Worm (Caenorhabditis elegans): ENCODE results near the gene wrt-5.

Gene wrt-5

ce11 chrIV:4072027-4072426, 20.6 kb upstream of the wrt-5 start, which contains the start of gene pqn-75:
pqn-75 (plus strand) TSS chrIV:4072327.
- TF ChIP-seq ref-2 (tag; optimal IDR thresholded peaks at IDR 0.05) (no peak), C08G9.2 (tag; optimal IDR thresholded peaks at IDR 0.05) (no peak), fkh-10 (GFP tag; optimal IDR thresholded peaks at IDR 0.05) (no peak), ceh-45 (GFP tag; IDR thresholded peaks at IDR 0.05) (no peak), nfya-1 (tag; optimal IDR thresholded peaks at IDR 0.05) (no peak), rnt-1 (tag; optimal IDR thresholded peaks at IDR 0.05) (no peak), che-1 (tag; optimal IDR thresholded peaks at IDR 0.05) (no peak), tbx-2 (tag; optimal IDR thresholded peaks at IDR 0.05) (no peak), fax-1 (tag; optimal IDR thresholded peaks at IDR 0.05) (no peak), ceh-9 (tag; optimal IDR thresholded peaks at IDR 0.05) (no peak), ceh-6 (GFP tag; optimal IDR thresholded peaks at IDR 0.05) (no peak), eyg-1 (tag; optimal IDR thresholded peaks at IDR 0.05) (no peak), dmd-4 (tag; optimal IDR thresholded peaks at IDR 0.05; ENCODE audit: borderline replicate concordance) (no peak), ceh-19 (GFP tag; optimal IDR thresholded peaks at IDR 0.05) (no peak)

- TF ChIP-seq ahr-1 (tag; optimal IDR thresholded peaks at IDR 0.05), result no peak
- TF ChIP-seq tbx-2 (tag; optimal IDR thresholded peaks at IDR 0.05), result peak; percentile 58
- peak; percentile 55 for TF ChIP-seq ceh-31 (tag; optimal IDR thresholded peaks at IDR 0.05)
- peak; percentile 7 for TF ChIP-seq C08G9.2 (tag; optimal IDR thresholded peaks at IDR 0.05)
- TF ChIP-seq ceh-2 (tag; optimal IDR thresholded peaks at IDR 0.05), result peak; percentile 44
- TF ChIP-seq K09A11.1 (tag; optimal IDR thresholded peaks at IDR 0.05; ENCODE audit: insufficient read depth), result no peak
- peak; percentile 59 for TF ChIP-seq ref-2 (tag; optimal IDR thresholded peaks at IDR 0.05)
- peak; percentile 2 for TF ChIP-seq zip-5 (tag; optimal IDR thresholded peaks at IDR 0.05)
Observed at ce11 chrIV:4070810-4071209, 19.4 kb upstream of the wrt-5 start.

DNA sequence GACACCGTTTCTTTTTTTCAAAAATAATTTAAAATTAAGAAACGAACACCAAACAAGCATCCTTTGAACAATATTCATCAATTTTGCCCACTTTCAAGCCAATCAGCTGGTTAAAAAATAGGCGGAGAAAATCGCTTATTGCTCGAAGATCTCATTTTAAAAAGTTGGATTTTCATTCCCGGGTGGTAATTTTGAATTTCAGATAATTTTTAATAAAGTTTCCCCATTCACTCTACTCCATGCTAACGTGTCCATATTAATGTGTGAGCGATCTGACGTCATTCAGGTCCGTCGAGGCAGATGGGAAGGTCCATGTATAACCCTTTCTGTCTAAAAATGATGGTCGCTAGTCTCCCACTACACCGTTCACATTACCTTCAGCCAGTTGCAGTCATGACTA, 17.0 kb upstream of the wrt-5 start, which contains the start of gene fbxb-55:
Gene fbxb-55 (plus strand): TSS at position 301 of the 400 bp plus-strand sequence.
- TF ChIP-seq sox-2 (GFP tag; IDR thresholded peaks at IDR 0.05) (no peak), mec-3 (tag; optimal IDR thresholded peaks at IDR 0.05; ENCODE audit: borderline replicate concordance) (no peak), rnt-1 (tag; optimal IDR thresholded peaks at IDR 0.05) (no peak), dmd-4 (tag; optimal IDR thresholded peaks at IDR 0.05; ENCODE audit: borderline replicate concordance) (no peak)

- TF ChIP-seq ceh-14 (tag; optimal IDR thresholded peaks at IDR 0.05), result no peak
- no peak for TF ChIP-seq fkh-10 (GFP tag; optimal IDR thresholded peaks at IDR 0.05)
- TF ChIP-seq pax-1 (tag; optimal IDR thresholded peaks at IDR 0.05), result no peak
- TF ChIP-seq zip-5 (tag; optimal IDR thresholded peaks at IDR 0.05), result no peak
- no peak for TF ChIP-seq ama-1 (optimal IDR thresholded peaks at IDR 0.05)
- TF ChIP-seq hlh-13 (GFP tag; optimal IDR thresholded peaks at IDR 0.05), result no peak
- no peak for TF ChIP-seq ceh-9 (tag; optimal IDR thresholded peaks at IDR 0.05)
- no peak for TF ChIP-seq unc-55 (GFP tag; optimal IDR thresholded peaks at IDR 0.05)
- TF ChIP-seq ahr-1 (tag; optimal IDR thresholded peaks at IDR 0.05), result no peak
- TF ChIP-seq pha-4 (tag; optimal IDR thresholded peaks at IDR 0.05), result no peak
- TF ChIP-seq odd-2 (tag; optimal IDR thresholded peaks at IDR 0.05), result no peak
- TF ChIP-seq ttx-3 (tag; optimal IDR thresholded peaks at IDR 0.05), result no peak
- no peak for TF ChIP-seq madf-2 (tag; optimal IDR thresholded peaks at IDR 0.05)
- TF ChIP-seq ets-4 (tag; optimal IDR thresholded peaks at IDR 0.05), result no peak
- no peak for TF ChIP-seq unc-3 (GFP tag; conservative IDR thresholded peaks at IDR 0.05)
- no peak for TF ChIP-seq unc-3 (tag; optimal IDR thresholded peaks at IDR 0.05)
- TF ChIP-seq eyg-1 (tag; optimal IDR thresholded peaks at IDR 0.05), result no peak
Observed at ce11 chrIV:4067336-4067735, 15.9 kb upstream of the wrt-5 start.

ce11 chrIV:4063573-4063972, 12.1 kb upstream of the wrt-5 start, which contains the start of gene ilys-6:
ilys-6 (minus strand) TSS chrIV:4063673.
- TF ChIP-seq ahr-1 (tag; optimal IDR thresholded peaks at IDR 0.05) (no peak), ceh-19 (GFP tag; optimal IDR thresholded peaks at IDR 0.05) (no peak)
